Worm (Caenorhabditis elegans) whole organism, early embryonic: ENCODE data around the gene lgc-48.

Experiments used
- B0310.2 ChIP-seq: sonication (generic microtip); optimal IDR thresholded peaks from 2 replicates; lab custom pipeline; 2016; ENCODE audit warnings: mild to moderate bottlenecking, missing genetic modification characterization, missing compliant biosample characterization
- F13C5.2 ChIP-seq: sonication (generic microtip); optimal IDR thresholded peaks from 2 replicates; lab custom pipeline; 2017; ENCODE audit warnings: mild to moderate bottlenecking, missing genetic modification characterization, inconsistent platforms, missing compliant biosample characterization
- aly-1 ChIP-seq: sonication (generic microtip); optimal IDR thresholded peaks from 2 replicates; lab custom pipeline; 2016; ENCODE audit warnings: missing genetic modification characterization, missing compliant biosample characterization
- ama-1 ChIP-seq: fragments of 150-350 bp; optimal IDR thresholded peaks from 2 replicates; lab custom pipeline; 2014
- ceh-13 ChIP-seq: fragments of 200-800 bp; sonication (Bioruptor generic); optimal IDR thresholded peaks from 2 replicates; lab custom pipeline; 2018; ENCODE audit warnings: mild to moderate bottlenecking, missing genetic modification characterization, missing compliant biosample characterization
- ceh-36 ChIP-seq: sonication (generic microtip); optimal IDR thresholded peaks from 2 replicates; lab custom pipeline; 2016; ENCODE audit warnings: missing genetic modification characterization, inconsistent platforms, missing compliant biosample characterization
- ets-7 ChIP-seq: sonication (generic microtip); optimal IDR thresholded peaks from 2 replicates; lab custom pipeline; 2016; ENCODE audit warnings: missing genotype, missing genetic modification characterization, missing compliant biosample characterization
- flt-1 ChIP-seq: fragments of 200-800 bp; sonication (Bioruptor generic); IDR thresholded peaks from 2 replicates; pipeline ENCODE4 v1.3.6; 2022; ENCODE audit warnings: missing genetic modification characterization, missing compliant biosample characterization
- hmbx-1 ChIP-seq: sonication (generic microtip); optimal IDR thresholded peaks from 2 replicates; lab custom pipeline; 2016; ENCODE audit warnings: mild to moderate bottlenecking, missing genetic modification characterization, missing compliant biosample characterization
- hmg-4 ChIP-seq: fragments of 200-800 bp; sonication (Bioruptor generic); optimal IDR thresholded peaks from 2 replicates; lab custom pipeline; 2018; ENCODE audit warnings: mild to moderate bottlenecking, missing genetic modification characterization, missing compliant biosample characterization
- hnd-1 ChIP-seq: sonication (generic microtip); optimal IDR thresholded peaks from 2 replicates; lab custom pipeline; 2016; ENCODE audit warnings: missing genetic modification characterization, missing compliant biosample characterization
- pes-1 ChIP-seq: fragments of 200-800 bp; sonication (Bioruptor generic); IDR thresholded peaks from 2 replicates; pipeline ENCODE4 v1.3.6; 2022; ENCODE audit warnings: missing genetic modification reagents, missing genetic modification characterization, missing compliant biosample characterization
- scrt-1 ChIP-seq: fragments of 200-800 bp; sonication (Bioruptor generic); IDR thresholded peaks from 2 replicates; pipeline ENCODE4 v1.3.6; 2022; ENCODE audit warnings: missing genetic modification characterization, missing compliant biosample characterization
- sea-1 ChIP-seq: fragments of 200-800 bp; sonication (Bioruptor generic); conservative IDR thresholded peaks from 2 replicates; pipeline ENCODE4 v1.3.6; 2022; ENCODE audit warnings: missing genetic modification characterization, missing compliant biosample characterization
- tbx-11 ChIP-seq: fragments of 200-800 bp; sonication (Bioruptor generic); IDR thresholded peaks from 2 replicates; pipeline ENCODE4 v1.3.6; 2022; ENCODE audit warnings: missing genetic modification characterization, missing compliant biosample characterization
- tbx-37 ChIP-seq: fragments of 200-800 bp; sonication (Bioruptor generic); conservative IDR thresholded peaks from 2 replicates; pipeline ENCODE4 v1.3.6; 2022; ENCODE audit warnings: missing genetic modification reagents, missing genetic modification characterization, missing compliant biosample characterization
- tra-4 ChIP-seq: sonication (generic microtip); optimal IDR thresholded peaks from 2 replicates; lab custom pipeline; 2017; ENCODE audit warnings: missing genetic modification characterization, missing compliant biosample characterization

The lgc-48 gene

DNA sequence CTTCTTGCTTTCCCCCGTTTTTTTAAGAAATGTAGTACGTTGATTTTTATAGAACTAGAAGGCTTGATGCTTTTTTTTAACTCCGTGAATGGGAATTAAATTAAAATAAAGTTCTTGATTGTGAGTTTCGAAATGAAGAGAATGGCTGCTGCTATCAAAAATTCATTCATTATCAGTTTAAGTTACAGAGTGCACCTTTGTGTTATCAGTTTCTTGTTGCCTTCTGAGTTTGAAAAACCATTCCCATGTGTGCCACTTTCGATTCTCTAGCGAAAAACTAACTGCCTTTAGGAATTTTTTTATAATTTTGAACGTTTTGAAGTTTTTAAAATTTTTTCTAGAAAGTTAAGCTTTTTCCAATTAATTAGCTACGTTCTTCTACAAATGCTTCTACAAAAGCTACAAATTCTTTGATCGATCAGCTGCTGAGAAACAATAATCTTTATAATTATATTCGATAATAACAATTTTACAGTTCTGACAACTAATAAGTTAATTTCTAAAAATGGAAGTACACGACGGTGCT is 35.3 kb upstream of the lgc-48 start, which contains the start of gene C26E1.2:
C26E1.2 (plus strand) TSS at position 476 of the 526 bp plus-strand sequence.
- no peak for TF ChIP-seq aly-1 (tag; lab: Kevin White, UChicago)
- no peak for TF ChIP-seq ceh-36 (tag; lab: Kevin White, UChicago)
- TF ChIP-seq sea-1 (GFP tag; lab: Robert Waterston, UW): no peak
- TF ChIP-seq pes-1 (GFP tag; lab: Robert Waterston, UW): no peak
- no peak for TF ChIP-seq F13C5.2 (tag; lab: Kevin White, UChicago)
- TF ChIP-seq tbx-37 (GFP tag; lab: Robert Waterston, UW): no peak
- no peak for TF ChIP-seq tra-4 (tag; lab: Kevin White, UChicago)
- TF ChIP-seq B0310.2 (tag; lab: Kevin White, UChicago): no peak
- TF ChIP-seq scrt-1 (GFP tag; lab: Robert Waterston, UW): no peak
- TF ChIP-seq ceh-13 (GFP tag; lab: Kevin White, UChicago): no peak
- no peak for TF ChIP-seq hmg-4 (GFP tag; lab: Kevin White, UChicago)
- TF ChIP-seq tbx-11: no peak
- no peak for TF ChIP-seq ama-1
- no peak for TF ChIP-seq hnd-1
- TF ChIP-seq hmbx-1: no peak
- no peak for TF ChIP-seq flt-1 (GFP tag; lab: Robert Waterston, UW)
- no peak for TF ChIP-seq ets-7 (tag; lab: Kevin White, UChicago)

DNA sequence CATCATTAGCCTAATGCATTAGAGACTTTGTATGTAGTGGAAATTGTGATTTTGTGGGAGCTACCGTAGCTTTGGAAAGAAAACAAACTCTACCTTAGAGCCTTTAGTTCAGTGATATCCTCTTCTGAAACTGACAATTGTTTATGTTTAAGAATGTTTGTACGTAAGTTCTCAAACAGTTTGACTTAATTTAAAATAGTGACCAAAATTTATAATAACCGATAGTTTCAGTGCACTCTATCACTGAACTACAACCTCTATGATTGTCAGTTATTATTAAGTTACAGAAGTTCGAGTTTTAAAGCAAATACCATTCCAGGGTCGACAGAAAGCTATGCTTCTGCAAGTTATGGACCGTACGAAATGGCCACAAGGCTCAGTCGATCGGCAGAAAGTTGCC is 31.4 kb upstream of the lgc-48 start, which contains the start of gene C50B6.1:
C50B6.1 (plus strand) TSS at position 301 of the 400 bp plus-strand sequence.
- TF ChIP-seq scrt-1 (GFP tag; lab: Robert Waterston, UW) (no peak), hmbx-1 (no peak), ceh-13 (GFP tag; lab: Kevin White, UChicago) (no peak), aly-1 (tag; lab: Kevin White, UChicago) (no peak), hmg-4 (GFP tag; lab: Kevin White, UChicago) (no peak), tbx-11 (no peak), flt-1 (GFP tag; lab: Robert Waterston, UW) (no peak), B0310.2 (tag; lab: Kevin White, UChicago) (no peak), sea-1 (GFP tag; lab: Robert Waterston, UW) (no peak), pes-1 (GFP tag; lab: Robert Waterston, UW) (no peak), ama-1 (no peak), ets-7 (tag; lab: Kevin White, UChicago) (no peak), hnd-1 (no peak), F13C5.2 (tag; lab: Kevin White, UChicago) (no peak), tra-4 (tag; lab: Kevin White, UChicago) (no peak), ceh-36 (tag; lab: Kevin White, UChicago) (no peak), tbx-37 (GFP tag; lab: Robert Waterston, UW) (no peak)

DNA sequence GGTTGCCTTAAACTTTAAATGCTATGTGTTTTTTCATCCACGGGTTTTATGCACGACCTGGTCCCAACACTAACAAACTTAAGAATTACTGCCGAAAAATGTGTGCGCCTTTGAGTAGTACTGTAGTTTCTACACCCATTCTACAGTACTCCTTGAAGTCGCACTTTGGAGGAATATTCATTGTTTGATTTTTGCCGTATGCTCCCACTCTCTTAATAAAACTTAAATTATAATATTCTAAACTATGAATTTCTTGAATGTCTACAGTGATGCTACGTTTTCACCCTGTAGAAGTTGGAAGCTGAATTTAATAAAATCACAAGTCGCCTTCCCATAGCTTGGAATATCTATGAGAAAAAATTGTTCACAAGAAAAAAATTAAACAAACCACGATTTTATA is 30.2 kb upstream of the lgc-48 start:
- TF ChIP-seq tbx-37 (GFP tag; lab: Robert Waterston, UW): no peak
- no peak for TF ChIP-seq ceh-36 (tag; lab: Kevin White, UChicago)
- no peak for TF ChIP-seq tra-4 (tag; lab: Kevin White, UChicago)
- no peak for TF ChIP-seq tbx-11
- TF ChIP-seq hnd-1: no peak
- no peak for TF ChIP-seq F13C5.2 (tag; lab: Kevin White, UChicago)
- no peak for TF ChIP-seq flt-1 (GFP tag; lab: Robert Waterston, UW)
- no peak for TF ChIP-seq pes-1 (GFP tag; lab: Robert Waterston, UW)
- no peak for TF ChIP-seq hmg-4 (GFP tag; lab: Kevin White, UChicago)
- no peak for TF ChIP-seq aly-1 (tag; lab: Kevin White, UChicago)
- TF ChIP-seq hmbx-1: no peak
- no peak for TF ChIP-seq B0310.2 (tag; lab: Kevin White, UChicago)
- no peak for TF ChIP-seq ama-1
- TF ChIP-seq ets-7 (tag; lab: Kevin White, UChicago): no peak

DNA sequence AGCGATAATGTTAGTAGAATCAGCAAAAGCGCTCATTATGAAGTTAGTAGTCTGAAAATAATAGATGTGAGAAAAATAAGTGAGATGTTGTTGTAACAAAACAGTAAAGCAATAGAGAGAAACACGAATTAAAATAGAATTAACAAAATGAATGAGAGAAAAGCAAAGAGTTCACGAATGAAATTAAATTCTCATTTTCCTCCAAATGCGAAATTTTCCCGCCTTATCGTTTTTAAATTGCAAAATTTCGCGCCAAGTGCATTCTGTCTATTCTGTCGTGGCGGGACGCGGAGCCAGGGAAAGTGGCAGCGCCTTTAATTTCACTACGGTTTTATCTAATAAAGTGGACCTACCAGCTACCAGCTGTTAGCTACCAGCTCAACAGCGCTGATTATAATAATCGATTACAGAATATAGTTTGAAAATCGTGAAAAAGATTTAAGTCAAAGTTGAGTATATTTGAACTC is 27.8 kb upstream of the lgc-48 start, which contains the start of gene nasp-2:
nasp-2 (minus strand) TSS at position 51 of the 467 bp plus-strand sequence.
- no peak for TF ChIP-seq hmg-4 (GFP tag; lab: Kevin White, UChicago)
- no peak for TF ChIP-seq scrt-1 (GFP tag; lab: Robert Waterston, UW)
- TF ChIP-seq tbx-37 (GFP tag; lab: Robert Waterston, UW): no peak

DNA sequence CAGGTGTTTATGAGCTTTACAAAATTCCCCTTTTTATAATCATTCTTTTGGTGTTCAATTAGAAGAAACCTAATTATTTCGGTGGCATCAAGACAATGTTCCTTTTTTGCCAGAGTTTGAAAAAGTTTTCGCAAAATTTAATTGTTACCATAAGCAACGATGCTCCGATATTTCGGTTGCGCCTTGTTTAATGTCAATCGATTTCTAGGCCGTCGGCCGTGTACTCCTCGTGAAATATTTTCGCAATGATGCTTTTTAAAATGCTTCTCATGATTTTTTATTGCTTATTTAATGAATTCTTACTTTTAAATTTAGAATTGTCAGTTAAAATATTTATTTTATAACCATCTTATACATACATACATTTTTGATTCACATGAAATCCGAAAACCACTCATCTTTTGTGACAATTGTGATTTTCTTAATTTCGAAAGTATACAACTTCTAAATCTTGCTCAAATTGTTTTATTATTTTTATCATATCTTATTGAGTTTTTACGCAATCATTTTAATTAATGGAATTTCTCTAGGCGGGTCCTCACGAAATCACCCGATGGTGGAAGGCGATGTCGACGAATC is 26.9 kb upstream of the lgc-48 start, which contains the start of gene C50B6.3:
C50B6.3 (plus strand) TSS at position 529 of the 579 bp plus-strand sequence.
- peak; percentile 71 for TF ChIP-seq tbx-37 (GFP tag; lab: Robert Waterston, UW)
- TF ChIP-seq hmbx-1: no peak

DNA sequence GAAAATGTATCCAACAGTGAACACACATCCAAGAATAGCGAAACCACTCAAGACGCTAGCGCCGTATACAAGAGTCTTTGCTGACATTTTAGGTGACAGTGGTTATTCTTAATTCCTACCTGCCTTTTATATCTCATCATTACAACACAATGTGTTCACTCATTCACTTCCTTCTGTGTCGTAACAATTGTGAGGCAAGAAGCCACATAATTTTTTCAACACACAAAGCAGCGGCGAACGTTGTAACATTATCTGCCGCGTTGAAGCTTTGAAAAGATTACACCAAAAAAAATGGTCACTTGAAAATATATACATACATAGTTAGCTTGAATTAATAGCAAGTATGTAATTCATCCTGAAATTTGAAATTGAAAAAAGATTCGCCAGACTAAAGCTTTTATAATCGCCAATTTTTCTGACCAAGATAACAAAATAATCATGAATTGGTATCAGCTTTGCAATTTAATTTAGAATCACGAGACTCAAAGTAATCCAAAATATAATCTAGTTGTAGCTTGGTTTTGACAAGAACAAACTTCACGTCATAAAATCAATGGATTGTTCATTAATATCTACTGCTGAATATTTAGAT is 22.0 kb upstream of the lgc-48 start, which contains the start of the genes col-161 and srh-18:
col-161 (minus strand) TSS at position 101 of the 592 bp plus-strand sequence.
srh-18 (plus strand) TSS at position 542 of the 592 bp plus-strand sequence.
- TF ChIP-seq scrt-1 (GFP tag; lab: Robert Waterston, UW) (no peak), ets-7 (tag; lab: Kevin White, UChicago) (no peak), tbx-11 (no peak), ceh-36 (tag; lab: Kevin White, UChicago) (no peak), hmg-4 (GFP tag; lab: Kevin White, UChicago) (no peak)

DNA sequence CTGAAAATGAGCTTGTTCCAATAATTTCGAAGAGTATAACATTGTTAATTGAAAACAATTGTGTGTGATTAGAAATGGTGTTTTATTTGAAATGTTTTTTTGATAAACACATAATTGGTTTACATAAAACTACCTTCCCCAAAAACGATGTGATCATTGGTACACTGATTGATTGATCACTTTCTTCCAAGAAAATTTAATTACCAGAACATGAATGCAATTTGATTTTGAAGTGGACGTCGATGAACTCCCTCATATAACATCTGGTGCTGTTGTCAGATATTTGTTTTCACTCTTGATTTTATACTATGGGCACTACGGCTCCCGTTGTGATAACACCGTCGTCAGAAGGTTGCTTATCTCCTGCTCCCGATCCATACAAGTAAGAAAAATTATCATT is 19.4 kb upstream of the lgc-48 start, which contains the start of gene srh-15:
srh-15 (plus strand) TSS at position 301 of the 400 bp plus-strand sequence.
- no peak for TF ChIP-seq ceh-13 (GFP tag; lab: Kevin White, UChicago)
- TF ChIP-seq hmbx-1: no peak
- no peak for TF ChIP-seq F13C5.2 (tag; lab: Kevin White, UChicago)
- no peak for TF ChIP-seq tbx-11
- TF ChIP-seq ets-7 (tag; lab: Kevin White, UChicago): no peak
- TF ChIP-seq hmg-4 (GFP tag; lab: Kevin White, UChicago): no peak
- TF ChIP-seq aly-1 (tag; lab: Kevin White, UChicago): no peak
- TF ChIP-seq flt-1 (GFP tag; lab: Robert Waterston, UW): no peak
- TF ChIP-seq hnd-1: no peak
- TF ChIP-seq ceh-36 (tag; lab: Kevin White, UChicago): no peak
- no peak for TF ChIP-seq scrt-1 (GFP tag; lab: Robert Waterston, UW)
